Fruit fly (Drosophila melanogaster) whole organism, adult: Measurements from ENCODE around the gene Ubc2.

Experiments
- CG11617 ChIP-seq: fragments of 200-800 bp; sonication (Bioruptor generic); optimal IDR thresholded peaks from 2 replicates; lab custom pipeline; 2017; ENCODE audit warnings: mild to moderate bottlenecking, missing biosample characterization, missing genetic modification reagents, missing genetic modification characterization
- CG12768 ChIP-seq: fragments of 200-800 bp; sonication (Bioruptor generic); optimal IDR thresholded peaks from 2 replicates; lab custom pipeline; 2017; ENCODE audit warnings: missing biosample characterization, missing genetic modification characterization, mild to moderate bottlenecking, moderate library complexity, missing genetic modification reagents
- CG14711 ChIP-seq: fragments of 200-800 bp; sonication (Bioruptor generic); optimal IDR thresholded peaks from 2 replicates; lab custom pipeline; 2018; ENCODE audit warnings: missing biosample characterization, mild to moderate bottlenecking, missing genetic modification characterization, moderate library complexity
- CG1620 ChIP-seq: fragments of 200-800 bp; sonication (Bioruptor generic); optimal IDR thresholded peaks from 2 replicates; lab custom pipeline; 2016; ENCODE audit warnings: missing biosample characterization, missing genetic modification characterization
- CG33017 ChIP-seq: fragments of 200-800 bp; sonication (Bioruptor generic); optimal IDR thresholded peaks from 2 replicates; lab custom pipeline; 2018; ENCODE audit warnings: missing biosample characterization, mild to moderate bottlenecking, missing genetic modification characterization, moderate library complexity
- CG5204 ChIP-seq: fragments of 200-800 bp; sonication (Bioruptor generic); optimal IDR thresholded peaks from 2 replicates; lab custom pipeline; 2016; ENCODE audit warnings: missing biosample characterization, missing genetic modification characterization
- CG7045 ChIP-seq: fragments of 200-800 bp; sonication (Bioruptor generic); optimal IDR thresholded peaks from 2 replicates; lab custom pipeline; 2017; ENCODE audit warnings: missing biosample characterization, mild to moderate bottlenecking, missing genetic modification characterization
- CG7101 ChIP-seq: fragments of 200-800 bp; sonication (Bioruptor generic); optimal IDR thresholded peaks from 2 replicates; lab custom pipeline; 2018; ENCODE audit warnings: missing biosample characterization, mild to moderate bottlenecking, missing genetic modification characterization, moderate library complexity
- Clk ChIP-seq: fragments of 200-800 bp; sonication (Bioruptor generic); optimal IDR thresholded peaks from 2 replicates; lab custom pipeline; 2017; ENCODE audit warnings: missing biosample characterization, missing genetic modification characterization
- Crg-1 ChIP-seq: fragments of 200-800 bp; sonication (Bioruptor generic); optimal IDR thresholded peaks from 2 replicates; lab custom pipeline; 2016; ENCODE audit warnings: missing biosample characterization, missing genetic modification characterization
- Hr96 ChIP-seq: fragments of 200-800 bp; sonication (Bioruptor generic); optimal IDR thresholded peaks from 2 replicates; lab custom pipeline; 2016; ENCODE audit warnings: missing biosample characterization, missing genetic modification characterization
- Mnt ChIP-seq: fragments of 200-800 bp; sonication (Bioruptor generic); optimal IDR thresholded peaks from 2 replicates; lab custom pipeline; 2016; ENCODE audit warnings: missing biosample characterization, mild to moderate bottlenecking, missing genetic modification characterization
- bab1 ChIP-seq: fragments of 200-800 bp; sonication (Bioruptor generic); optimal IDR thresholded peaks from 3 replicates; lab custom pipeline; 2019; ENCODE audit warnings: missing biosample characterization, mild to moderate bottlenecking, missing genetic modification characterization, moderate library complexity
- cic ChIP-seq: fragments of 200-800 bp; sonication (Bioruptor generic); optimal IDR thresholded peaks from 2 replicates; lab custom pipeline; 2017; ENCODE audit warnings: missing biosample characterization, mild to moderate bottlenecking, missing genetic modification characterization, moderate library complexity
- kay ChIP-seq: fragments of 200-800 bp; sonication (Bioruptor generic); peaks from one replicate; lab custom pipeline; 2016; ENCODE audit warnings: missing biosample characterization, missing genetic modification characterization, borderline replicate concordance
- ovo ChIP-seq: fragments of 200-800 bp; sonication (Bioruptor generic); optimal IDR thresholded peaks from 2 replicates; lab custom pipeline; 2016; ENCODE audit warnings: missing biosample characterization, missing genetic modification characterization
- pad ChIP-seq: fragments of 200-800 bp; sonication (Bioruptor generic); optimal IDR thresholded peaks from 3 replicates; lab custom pipeline; 2017; ENCODE audit warnings: missing biosample characterization, missing genetic modification characterization, mild to moderate bottlenecking, moderate library complexity, missing genetic modification reagents
- tj ChIP-seq: fragments of 200-800 bp; sonication (Bioruptor generic); optimal IDR thresholded peaks from 3 replicates; lab custom pipeline; 2017; ENCODE audit warnings: missing biosample characterization, mild to moderate bottlenecking, missing genetic modification characterization, moderate library complexity
- toe ChIP-seq: fragments of 200-800 bp; sonication (Bioruptor generic); optimal IDR thresholded peaks from 2 replicates; lab custom pipeline; 2016; ENCODE audit warnings: missing biosample characterization, missing genetic modification characterization

The Ubc2 gene

DNA sequence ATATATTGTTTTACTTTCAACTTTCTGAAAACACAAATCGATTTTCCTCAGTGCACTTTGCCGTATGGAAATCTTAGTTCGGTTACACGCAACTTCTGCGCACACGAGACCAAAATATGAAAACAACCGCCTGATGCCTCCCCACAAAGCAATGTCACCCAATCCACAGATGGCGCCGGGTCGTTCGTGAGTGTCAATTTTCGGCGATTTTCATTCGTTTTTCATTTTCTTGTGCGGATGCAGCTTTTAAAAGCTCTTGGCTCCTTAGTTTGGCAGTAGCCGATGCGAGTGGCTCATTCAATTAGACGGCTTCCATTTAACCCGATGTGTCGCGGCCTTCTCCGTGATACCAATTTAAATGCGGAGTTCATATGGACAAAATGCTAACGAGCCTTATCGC, 43.9 kb downstream of the Ubc2 start, which contains the start of gene CG6431:
Gene CG6431 (plus strand): TSS at position 301 of the 400 bp plus-strand sequence.
- TF ChIP-seq Clk (GFP tag; lab: Kevin White, UChicago), result no peak
- TF ChIP-seq CG5204 (GFP tag; lab: Kevin White, UChicago), result no peak
- TF ChIP-seq tj (GFP tag; lab: Kevin White, UChicago), result no peak
- TF ChIP-seq CG7045 (GFP tag; lab: Kevin White, UChicago), result no peak
- no peak for TF ChIP-seq CG7101 (tag; lab: Kevin White, UChicago)
- no peak for TF ChIP-seq cic (GFP tag; lab: Kevin White, UChicago)

DNA sequence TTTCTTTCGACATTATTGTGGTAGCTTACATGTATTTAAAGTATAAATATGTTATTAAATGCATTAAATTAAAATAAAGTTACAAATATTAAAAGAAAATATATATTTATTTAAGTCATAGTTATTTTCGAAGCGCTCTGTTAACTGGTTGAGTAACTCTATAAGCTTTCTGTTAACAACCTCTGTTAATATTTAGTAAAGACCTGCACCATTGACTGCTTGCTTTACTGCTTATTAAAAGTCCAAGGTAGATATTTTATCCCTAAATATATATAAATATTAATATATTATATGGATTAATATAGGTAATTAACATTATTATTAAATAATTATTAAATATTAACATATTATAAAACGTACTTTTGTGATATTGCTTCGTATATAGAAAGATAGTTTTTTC, 46.3 kb downstream of the Ubc2 start:
- TF ChIP-seq kay (GFP tag; lab: Kevin White, UChicago) (no peak), Hr96 (GFP tag; lab: Kevin White, UChicago) (no peak), CG7101 (tag; lab: Kevin White, UChicago) (no peak), CG14711 (no peak), Crg-1 (GFP tag; lab: Kevin White, UChicago) (no peak), ovo (GFP tag; lab: Kevin White, UChicago) (no peak), CG11617 (no peak), CG12768 (no peak), CG33017 (tag; lab: Kevin White, UChicago) (no peak), cic (GFP tag; lab: Kevin White, UChicago) (no peak), CG1620 (GFP tag; lab: Kevin White, UChicago) (no peak), CG5204 (GFP tag; lab: Kevin White, UChicago) (no peak), Mnt (GFP tag; lab: Kevin White, UChicago) (no peak), CG7045 (GFP tag; lab: Kevin White, UChicago) (no peak), pad (no peak), bab1 (GFP tag; lab: Kevin White, UChicago) (no peak), tj (GFP tag; lab: Kevin White, UChicago) (no peak), Clk (GFP tag; lab: Kevin White, UChicago) (no peak), toe (no peak)
